Worm (Caenorhabditis elegans) whole organism, young adult: ENCODE data around the gene Y60C6A.3.

ENCODE experiments used
- F23B12.7 ChIP-seq: sonication (generic microtip); optimal IDR thresholded peaks from 2 replicates; lab custom pipeline; 2017; ENCODE audit warnings: missing genetic modification characterization, mild to moderate bottlenecking, missing compliant biosample characterization, antibody characterized with exemption, moderate library complexity; ENCODE audit not compliant: insufficient read depth
- ceh-40 ChIP-seq: fragments of 200-800 bp; sonication (Bioruptor generic); IDR thresholded peaks from 2 replicates; pipeline ENCODE4 v1.3.6; 2022; ENCODE audit warnings: missing genetic modification characterization, missing compliant biosample characterization
- hmg-20 ChIP-seq: fragments of 200-800 bp; sonication (Bioruptor generic); IDR thresholded peaks from 2 replicates; pipeline ENCODE4 v1.3.6; 2022; ENCODE audit warnings: missing genetic modification reagents, missing genetic modification characterization, missing compliant biosample characterization
- madf-10 ChIP-seq: sonication (generic microtip); optimal IDR thresholded peaks from 2 replicates; lab custom pipeline; 2016; ENCODE audit warnings: mild to moderate bottlenecking, missing genetic modification characterization, missing compliant biosample characterization
- pbrm-1 ChIP-seq: fragments of 200-800 bp; sonication (Bioruptor generic); IDR thresholded peaks from 2 replicates; pipeline ENCODE4 v1.3.6; 2022; ENCODE audit warnings: missing genetic modification reagents, missing genetic modification characterization, missing compliant biosample characterization
- pha-4 ChIP-seq: fragments of 150-350 bp; sonication (generic microtip); optimal IDR thresholded peaks from 2 replicates; lab custom pipeline; 2014; ENCODE audit warnings: missing biosample characterization, missing genetic modification reagents, missing genetic modification characterization
- snpc-1.3 ChIP-seq: sonication (generic microtip); optimal IDR thresholded peaks from 2 replicates; lab custom pipeline; 2017; ENCODE audit warnings: missing genetic modification characterization, mild to moderate bottlenecking, missing compliant biosample characterization, antibody characterized with exemption, moderate library complexity, missing genotype, missing genetic modification reagents; ENCODE audit not compliant: insufficient read depth
- unc-130 ChIP-seq: sonication (generic microtip); optimal IDR thresholded peaks from 2 replicates; lab custom pipeline; 2016; ENCODE audit warnings: missing genetic modification reagents, missing genetic modification characterization, missing compliant biosample characterization

DNA sequence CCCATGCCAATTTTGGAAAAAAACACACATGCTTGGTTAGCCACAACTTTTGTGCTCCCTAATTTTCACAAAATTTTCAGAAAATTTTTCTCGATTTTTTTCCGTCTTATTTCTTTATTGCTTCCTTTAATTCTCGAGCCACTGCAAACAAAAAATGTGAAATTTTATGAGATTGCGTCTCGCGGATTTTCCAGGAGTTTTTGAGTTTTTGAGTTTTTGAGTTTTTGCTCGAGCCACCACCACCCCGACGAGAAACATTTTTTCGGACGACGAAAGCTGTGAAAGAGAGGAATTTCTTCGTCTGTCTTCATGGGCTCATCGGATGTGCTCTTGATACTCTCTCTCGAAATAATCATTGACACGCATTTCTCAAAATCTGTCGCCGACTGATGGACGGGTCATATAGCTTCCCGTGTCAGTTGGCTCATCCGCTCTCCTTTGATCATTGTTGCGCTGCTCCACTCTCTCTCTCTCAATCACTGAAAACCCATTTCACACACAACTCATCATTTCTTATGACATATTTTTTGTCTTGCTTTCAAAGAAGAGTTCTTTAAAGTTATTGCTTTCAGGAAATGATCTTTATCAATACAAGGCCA is 8.1 kb upstream of the Y60C6A.3 start, which contains the start of gene C18G1.1:
- TF ChIP-seq hmg-20 (GFP tag; lab: Robert Waterston, UW) (no peak), madf-10 (tag; lab: Kevin White, UChicago) (no peak), unc-130 (GFP tag; lab: Kevin White, UChicago) (no peak), pbrm-1 (GFP tag; lab: Robert Waterston, UW) (no peak), snpc-1.3 (tag; lab: Kevin White, UChicago) (no peak), F23B12.7 (no peak), ceh-40 (no peak), pha-4 (tag; lab: Kevin White, UChicago) (no peak)
